Fruit fly (Drosophila melanogaster): ENCODE data around the gene mmm.

mmm gene

DNA sequence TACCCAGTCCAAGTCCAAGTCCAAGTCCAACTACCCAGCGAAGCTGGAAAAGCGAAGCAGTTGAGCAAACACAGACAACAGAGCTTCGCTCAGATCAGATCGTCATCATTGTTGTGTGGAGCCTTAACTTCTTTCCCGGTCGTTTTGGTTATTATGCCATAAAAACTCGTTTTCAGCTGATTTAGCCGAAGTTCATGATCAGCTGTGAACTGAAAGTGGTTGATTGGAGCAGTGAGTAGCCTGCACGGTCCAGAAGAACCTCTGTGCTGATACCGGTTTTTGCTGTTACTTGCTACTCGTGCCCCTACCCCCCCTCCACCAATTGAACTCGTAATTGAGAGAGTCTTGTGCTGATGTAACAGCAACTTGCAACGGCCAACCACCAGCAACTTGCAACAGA, 27.3 kb downstream of the mmm start:
- TF ChIP-seq toe (GFP tag; optimal IDR thresholded peaks at IDR 0.05) (no peak), cnc (optimal IDR thresholded peaks at IDR 0.05) (no peak), Clk (GFP tag; optimal IDR thresholded peaks at IDR 0.05) (no peak), CG1620 (GFP tag; optimal IDR thresholded peaks at IDR 0.05) (no peak), CG33017 (tag; optimal IDR thresholded peaks at IDR 0.05) (no peak), tj (GFP tag; optimal IDR thresholded peaks at IDR 0.05) (no peak), cic (GFP tag; optimal IDR thresholded peaks at IDR 0.05) (no peak), CG11617 (GFP tag; optimal IDR thresholded peaks at IDR 0.05) (no peak), CG7101 (tag; optimal IDR thresholded peaks at IDR 0.05) (no peak), ovo (GFP tag; optimal IDR thresholded peaks at IDR 0.05) (no peak), Mnt (GFP tag; optimal IDR thresholded peaks at IDR 0.05) (no peak), pad (GFP tag; optimal IDR thresholded peaks at IDR 0.05) (no peak)

DNA sequence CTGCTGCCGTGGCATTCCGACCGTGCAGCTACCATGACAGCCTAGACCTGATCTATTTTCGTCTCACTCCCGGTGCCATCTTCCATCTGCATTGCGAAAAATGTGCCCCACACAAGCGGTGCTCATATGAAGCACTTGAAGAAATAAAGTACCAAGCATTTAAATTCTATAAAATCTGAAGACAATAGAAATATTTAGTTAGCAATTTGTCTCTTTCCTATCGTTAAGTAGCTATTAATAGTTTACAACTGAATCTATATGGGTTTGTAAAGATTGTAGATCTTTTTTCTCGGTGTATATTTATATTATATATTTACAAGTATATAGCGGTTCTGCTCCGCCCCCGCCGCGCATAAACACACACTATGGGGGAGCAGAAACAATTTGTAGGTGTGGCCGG, 28.0 kb downstream of the mmm start:
- TF ChIP-seq pad (GFP tag; optimal IDR thresholded peaks at IDR 0.05) (no peak), cnc (optimal IDR thresholded peaks at IDR 0.05) (no peak), CG14711 (tag; optimal IDR thresholded peaks at IDR 0.05) (no peak), bab1 (GFP tag; optimal IDR thresholded peaks at IDR 0.05) (no peak), CG1620 (GFP tag; optimal IDR thresholded peaks at IDR 0.05) (no peak), Crg-1 (GFP tag; optimal IDR thresholded peaks at IDR 0.05) (no peak), CG7101 (tag; optimal IDR thresholded peaks at IDR 0.05) (no peak), ovo (GFP tag; optimal IDR thresholded peaks at IDR 0.05) (no peak), CG11617 (GFP tag; optimal IDR thresholded peaks at IDR 0.05) (no peak), cic (GFP tag; optimal IDR thresholded peaks at IDR 0.05) (no peak), tj (GFP tag; optimal IDR thresholded peaks at IDR 0.05) (no peak), CG12768 (GFP tag; optimal IDR thresholded peaks at IDR 0.05) (no peak), Clk (GFP tag; optimal IDR thresholded peaks at IDR 0.05) (no peak), Mnt (GFP tag; optimal IDR thresholded peaks at IDR 0.05) (no peak), CG33017 (tag; optimal IDR thresholded peaks at IDR 0.05) (no peak), toe (GFP tag; optimal IDR thresholded peaks at IDR 0.05) (no peak), CG5204 (GFP tag; optimal IDR thresholded peaks at IDR 0.05) (no peak), Hr96 (GFP tag; optimal IDR thresholded peaks at IDR 0.05) (no peak), CG7045 (GFP tag; optimal IDR thresholded peaks at IDR 0.05) (no peak), kay (GFP tag; ENCODE audit: borderline replicate concordance) (no peak)

DNA sequence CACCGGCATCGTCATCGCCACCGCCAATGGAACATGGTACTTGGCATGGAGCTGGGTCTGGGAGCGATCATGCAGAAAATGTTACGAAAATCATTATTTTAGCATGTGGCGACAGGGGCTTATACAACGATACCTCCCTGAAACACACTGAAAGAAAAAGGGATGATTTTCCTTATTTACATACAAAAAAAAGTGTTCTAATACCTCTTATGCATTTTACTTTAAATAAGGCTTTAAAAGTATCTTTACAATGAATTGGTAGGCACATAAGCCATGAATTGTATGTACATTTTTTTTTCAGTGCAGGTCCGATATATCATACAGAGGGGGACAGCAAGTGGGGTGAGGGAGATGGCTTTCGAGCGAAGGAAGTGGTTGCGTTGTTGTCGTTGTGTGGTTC, 31.0 kb downstream of the mmm start:
- TF ChIP-seq tj (GFP tag; optimal IDR thresholded peaks at IDR 0.05) (no peak), cnc (optimal IDR thresholded peaks at IDR 0.05) (no peak), CG14711 (tag; optimal IDR thresholded peaks at IDR 0.05) (no peak), pad (GFP tag; optimal IDR thresholded peaks at IDR 0.05) (no peak), CG1620 (GFP tag; optimal IDR thresholded peaks at IDR 0.05) (no peak), toe (GFP tag; optimal IDR thresholded peaks at IDR 0.05) (no peak), CG12768 (GFP tag; optimal IDR thresholded peaks at IDR 0.05) (no peak), CG7101 (tag; optimal IDR thresholded peaks at IDR 0.05) (no peak), Clk (GFP tag; optimal IDR thresholded peaks at IDR 0.05) (no peak), CG33017 (tag; optimal IDR thresholded peaks at IDR 0.05) (no peak)

DNA sequence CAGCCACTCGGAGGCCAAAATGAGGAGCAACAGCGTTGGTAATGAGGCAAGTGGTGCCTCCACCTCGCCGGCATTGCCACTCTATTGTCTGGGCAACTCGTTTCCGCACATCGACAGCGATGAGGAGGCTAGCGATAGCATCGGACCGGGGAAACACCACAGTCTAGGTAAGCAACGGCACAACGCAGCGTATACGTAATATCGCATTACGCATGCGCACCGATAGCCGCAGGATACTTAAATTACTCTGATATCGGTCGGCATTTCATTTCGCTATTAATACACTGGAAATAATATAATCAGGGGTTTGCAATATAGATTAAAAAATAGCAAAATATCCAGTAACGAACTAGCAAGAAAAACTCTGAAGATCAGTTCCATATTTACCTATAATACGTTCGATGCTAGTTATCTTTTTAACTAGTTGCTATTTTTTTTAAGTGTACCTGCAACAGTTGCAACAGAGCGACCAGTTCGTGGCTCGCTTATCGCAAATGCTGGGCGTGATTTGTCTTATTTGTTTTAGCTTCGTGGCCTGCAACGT, 34.3 kb downstream of the mmm start:
- TF ChIP-seq pad (GFP tag; optimal IDR thresholded peaks at IDR 0.05) (no peak), CG14711 (tag; optimal IDR thresholded peaks at IDR 0.05) (no peak), CG33017 (tag; optimal IDR thresholded peaks at IDR 0.05) (no peak)

DNA sequence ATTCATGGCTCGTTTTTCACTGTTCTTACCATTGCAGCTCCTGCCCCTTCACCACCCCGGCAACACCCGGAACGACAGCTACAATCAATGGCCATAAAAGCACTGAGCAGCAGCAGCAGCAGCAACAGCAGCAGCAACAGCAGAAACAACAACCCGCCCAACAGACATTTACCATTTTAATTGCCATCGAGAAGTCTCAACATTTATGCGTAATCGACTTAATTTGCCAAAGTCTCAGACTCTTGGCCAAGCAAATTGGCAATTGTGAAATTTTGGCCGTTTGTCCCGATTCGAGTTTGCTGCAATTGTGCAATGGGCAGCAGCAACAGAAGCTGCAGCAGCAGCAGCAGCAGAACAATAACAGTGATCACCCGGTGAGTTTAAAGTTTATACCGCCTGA, 41.3 kb downstream of the mmm start:
- TF ChIP-seq Clk (GFP tag; optimal IDR thresholded peaks at IDR 0.05), result no peak
- no peak for TF ChIP-seq toe (GFP tag; optimal IDR thresholded peaks at IDR 0.05)
- TF ChIP-seq Mnt (GFP tag; optimal IDR thresholded peaks at IDR 0.05), result no peak
- no peak for TF ChIP-seq CG14711 (tag; optimal IDR thresholded peaks at IDR 0.05)
- no peak for TF ChIP-seq CG7101 (tag; optimal IDR thresholded peaks at IDR 0.05)
- TF ChIP-seq CG1620 (GFP tag; optimal IDR thresholded peaks at IDR 0.05), result no peak
- TF ChIP-seq Hr96 (GFP tag; optimal IDR thresholded peaks at IDR 0.05), result no peak
- no peak for TF ChIP-seq pad (GFP tag; optimal IDR thresholded peaks at IDR 0.05)
- no peak for TF ChIP-seq ovo (GFP tag; optimal IDR thresholded peaks at IDR 0.05)
- no peak for TF ChIP-seq tj (GFP tag; optimal IDR thresholded peaks at IDR 0.05)
- no peak for TF ChIP-seq CG33017 (tag; optimal IDR thresholded peaks at IDR 0.05)
- no peak for TF ChIP-seq CG11617 (GFP tag; optimal IDR thresholded peaks at IDR 0.05)
- TF ChIP-seq kay (GFP tag; ENCODE audit: borderline replicate concordance), result no peak
- no peak for TF ChIP-seq bab1 (GFP tag; optimal IDR thresholded peaks at IDR 0.05)
- no peak for TF ChIP-seq cic (GFP tag; optimal IDR thresholded peaks at IDR 0.05)
- TF ChIP-seq Crg-1 (GFP tag; optimal IDR thresholded peaks at IDR 0.05), result no peak
- TF ChIP-seq CG7045 (GFP tag; optimal IDR thresholded peaks at IDR 0.05), result no peak
- no peak for TF ChIP-seq CG5204 (GFP tag; optimal IDR thresholded peaks at IDR 0.05)
- TF ChIP-seq CG12768 (GFP tag; optimal IDR thresholded peaks at IDR 0.05), result no peak

DNA sequence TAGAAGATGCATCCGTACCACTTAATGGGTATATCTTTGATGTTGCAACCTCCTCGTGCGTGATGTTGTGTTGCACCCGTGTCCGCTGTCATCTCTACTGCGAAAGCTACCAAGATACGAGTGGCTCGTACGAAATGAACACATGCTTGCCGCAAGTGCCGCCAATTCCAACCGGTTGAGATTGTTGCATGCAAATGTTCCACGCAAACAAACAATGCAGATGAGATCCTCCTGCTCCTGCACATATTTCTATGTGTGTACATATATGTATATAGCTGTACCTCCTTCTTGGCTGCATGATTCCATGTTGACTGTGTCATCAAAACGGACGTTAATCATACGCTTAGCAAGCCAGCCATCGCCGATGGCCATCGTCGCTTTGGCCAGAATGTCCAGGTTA, 46.8 kb downstream of the mmm start:
- no peak for TF ChIP-seq toe (GFP tag; optimal IDR thresholded peaks at IDR 0.05)
- no peak for TF ChIP-seq cic (GFP tag; optimal IDR thresholded peaks at IDR 0.05)
- no peak for TF ChIP-seq ovo (GFP tag; optimal IDR thresholded peaks at IDR 0.05)
- no peak for TF ChIP-seq CG7101 (tag; optimal IDR thresholded peaks at IDR 0.05)
- TF ChIP-seq Hr96 (GFP tag; optimal IDR thresholded peaks at IDR 0.05), result no peak
- TF ChIP-seq cnc (optimal IDR thresholded peaks at IDR 0.05), result no peak
- TF ChIP-seq tj (GFP tag; optimal IDR thresholded peaks at IDR 0.05), result no peak

All from whole organism, adult.